Fruit fly (Drosophila melanogaster): Measurements from ENCODE around the gene Tengl2.

The Tengl2 gene

dm6 chr2L:2198613-2199432 lies 40.4 kb downstream of the Tengl2 start (continued):
- TF ChIP-seq CG17359 (tag; optimal IDR thresholded peaks at IDR 0.05) (peak; percentile 90), CG7745 (tag; optimal IDR thresholded peaks at IDR 0.05) (no peak), da (GFP tag; optimal IDR thresholded peaks at IDR 0.05) (peak; percentile 63), gsb (GFP tag; IDR thresholded peaks at IDR 0.05) (no peak), Dip2 (GFP tag; IDR thresholded peaks at IDR 0.05) (no peak), CG10267 (tag; optimal IDR thresholded peaks at IDR 0.05) (peak; percentile 77), CG3281 (GFP tag; optimal IDR thresholded peaks at IDR 0.05) (peak; percentile 80), trh (GFP tag; optimal IDR thresholded peaks at IDR 0.05) (peak; percentile 67), Gsc (GFP tag; IDR thresholded peaks at IDR 0.05) (no peak), CG10366 (GFP tag; IDR thresholded peaks at IDR 0.05) (no peak), CG12391 (tag; optimal IDR thresholded peaks at IDR 0.05) (peak; percentile 90), CG16779 (GFP tag; IDR thresholded peaks at IDR 0.05) (no peak), btn (GFP tag; optimal IDR thresholded peaks at IDR 0.05) (peak; percentile 83), Dbx (GFP tag; IDR thresholded peaks at IDR 0.05) (no peak), CG9727 (GFP tag; optimal IDR thresholded peaks at IDR 0.05) (peak; percentile 85), Camta (GFP tag; optimal IDR thresholded peaks at IDR 0.05) (peak; percentile 83), ab (GFP tag; optimal IDR thresholded peaks at IDR 0.05) (peak; percentile 55), zen (tag; optimal IDR thresholded peaks at IDR 0.05) (peak; percentile 57), scrt (GFP tag; optimal IDR thresholded peaks at IDR 0.05) (peak; percentile 75), tup (GFP tag; optimal IDR thresholded peaks at IDR 0.05) (peak; percentile 78), sc (optimal IDR thresholded peaks at IDR 0.05) (no peak), sc (GFP tag; optimal IDR thresholded peaks at IDR 0.05) (peak; percentile 83), Rx (GFP tag; IDR thresholded peaks at IDR 0.05) (no peak), Dip3 (GFP tag; optimal IDR thresholded peaks at IDR 0.05) (peak; percentile 89), ac (GFP tag; optimal IDR thresholded peaks at IDR 0.05) (peak; percentile 51), CG12071 (GFP tag; optimal IDR thresholded peaks at IDR 0.05) (peak; percentile 79), Bteb2 (GFP tag; optimal IDR thresholded peaks at IDR 0.05) (peak; percentile 78), Ssrp (tag; optimal IDR thresholded peaks at IDR 0.05) (peak; percentile 86), Mad (GFP tag; optimal IDR thresholded peaks at IDR 0.05) (peak; percentile 76), inv (GFP tag; IDR thresholded peaks at IDR 0.05; ENCODE audit: partially characterized antibody) (no peak), insv (GFP tag; optimal IDR thresholded peaks at IDR 0.05) (no peak), gt (GFP tag; IDR thresholded peaks at IDR 0.05) (no peak), knrl (GFP tag; IDR thresholded peaks at IDR 0.05; ENCODE audit: partially characterized antibody) (no peak), lilli (GFP tag; optimal IDR thresholded peaks at IDR 0.05) (peak; percentile 87), schlank (tag; optimal IDR thresholded peaks at IDR 0.05) (peak; percentile 31), CG4707 (GFP tag; optimal IDR thresholded peaks at IDR 0.05) (peak; percentile 70), tna (GFP tag; IDR thresholded peaks at IDR 0.05; ENCODE audit: partially characterized antibody) (no peak), Trl (optimal IDR thresholded peaks at IDR 0.05) (no peak), Trl (GFP tag; optimal IDR thresholded peaks at IDR 0.05) (peak; percentile 90), MESR4 (GFP tag; optimal IDR thresholded peaks at IDR 0.05) (peak; percentile 9), CG17612 (GFP tag; IDR thresholded peaks at IDR 0.05) (no peak), CG7987 (GFP tag; optimal IDR thresholded peaks at IDR 0.05) (peak; percentile 31), bowl (GFP tag; IDR thresholded peaks at IDR 0.05) (no peak), CG8765 (GFP tag; IDR thresholded peaks at IDR 0.05) (no peak), CG1602 (GFP tag; optimal IDR thresholded peaks at IDR 0.05) (peak; percentile 86), CTCF (GFP tag; optimal IDR thresholded peaks at IDR 0.05) (no peak), Myb (GFP tag; optimal IDR thresholded peaks at IDR 0.05) (peak; percentile 60), Bdp1 (GFP tag; optimal IDR thresholded peaks at IDR 0.05) (peak; percentile 71), Awh (GFP tag; IDR thresholded peaks at IDR 0.05) (no peak), CG7963 (GFP tag; IDR thresholded peaks at IDR 0.05; ENCODE audit: partially characterized antibody) (no peak), nau (GFP tag; optimal IDR thresholded peaks at IDR 0.05) (peak; percentile 74)
